Fruit fly (Drosophila melanogaster): ENCODE measurements around the gene Sirup.

DNA sequence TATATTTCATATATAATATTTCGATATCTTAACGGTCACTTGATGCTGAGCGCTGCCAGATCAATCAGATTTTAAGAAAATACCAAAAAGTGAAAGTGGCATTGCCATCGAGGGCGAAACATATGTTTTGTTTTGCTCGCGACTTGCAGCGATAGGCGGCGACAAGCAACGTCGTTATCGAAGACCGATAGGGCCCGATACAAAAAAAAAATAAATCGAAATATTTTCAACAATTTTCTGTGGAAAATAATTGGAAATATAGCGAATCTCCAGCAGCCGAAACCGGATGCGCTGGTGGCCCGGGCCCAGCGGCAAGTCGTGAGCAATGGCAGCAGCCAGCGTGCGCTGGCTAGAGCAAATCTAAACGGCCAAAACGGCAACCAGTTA, 44.6 kb downstream of the Sirup start, which contains the start of gene Megf8:
- no peak for TF ChIP-seq br (GFP tag; optimal IDR thresholded peaks at IDR 0.05)
- TF ChIP-seq dmrt93B (GFP tag; optimal IDR thresholded peaks at IDR 0.05), result no peak
- TF ChIP-seq brk (GFP tag; optimal IDR thresholded peaks at IDR 0.05), result no peak
- TF ChIP-seq Dif (GFP tag; optimal IDR thresholded peaks at IDR 0.05; ENCODE audit: partially characterized antibody), result no peak
- no peak for TF ChIP-seq Rel (GFP tag; optimal IDR thresholded peaks at IDR 0.05)
- no peak for TF ChIP-seq Rel (tag; optimal IDR thresholded peaks at IDR 0.05)
- no peak for TF ChIP-seq ey (GFP tag; optimal IDR thresholded peaks at IDR 0.05)
- TF ChIP-seq Hr78 (GFP tag; optimal IDR thresholded peaks at IDR 0.05), result no peak
- no peak for TF ChIP-seq CG32264 (GFP tag; optimal IDR thresholded peaks at IDR 0.05)
- no peak for TF ChIP-seq h (GFP tag; optimal IDR thresholded peaks at IDR 0.05)
- TF ChIP-seq Sp1 (GFP tag; optimal IDR thresholded peaks at IDR 0.05), result no peak
- no peak for TF ChIP-seq lola (GFP tag; optimal IDR thresholded peaks at IDR 0.05)
- no peak for TF ChIP-seq foxo (GFP tag; optimal IDR thresholded peaks at IDR 0.05)
- no peak for TF ChIP-seq dsf (GFP tag; optimal IDR thresholded peaks at IDR 0.05; ENCODE audit: borderline replicate concordance)
- no peak for TF ChIP-seq pan (optimal IDR thresholded peaks at IDR 0.05)

Measured in whole organism, wandering third instar larva.